Worm (Caenorhabditis elegans): ENCODE data around the gene F53H8.3.

Gene F53H8.3

DNA sequence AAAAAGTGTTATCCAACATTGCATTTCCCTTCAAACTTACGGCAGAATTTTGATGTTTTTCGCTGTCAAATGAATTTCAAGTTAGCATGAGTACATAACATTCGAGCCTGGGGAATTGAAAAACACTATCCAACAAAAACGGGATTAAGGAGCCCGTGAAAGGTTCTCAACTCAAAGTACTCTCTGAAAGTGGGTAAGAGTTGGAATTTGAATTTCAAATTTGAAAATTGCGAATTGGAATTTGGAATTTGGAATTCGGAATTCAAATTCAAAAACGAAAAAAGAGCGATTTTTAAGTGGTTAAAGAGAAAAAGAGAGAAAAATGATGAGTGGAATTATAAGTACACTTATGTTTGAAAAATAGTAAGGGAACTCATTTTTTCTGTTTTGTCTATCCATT is 52.9 kb downstream of the F53H8.3 start, which contains the start of the genes C09E10.3 and dgk-1:
Gene C09E10.3, minus strand, starts transcription at position 101 of the 400 bp plus-strand sequence.
Gene dgk-1, minus strand, starts transcription at position 183 of the 400 bp plus-strand sequence.
- TF ChIP-seq lin-15B (tag; optimal IDR thresholded peaks at IDR 0.05), result no peak
- no peak for TF ChIP-seq nhr-28 (tag; optimal IDR thresholded peaks at IDR 0.05)
- TF ChIP-seq ceh-63 (GFP tag; optimal IDR thresholded peaks at IDR 0.05), result no peak
- no peak for TF ChIP-seq mef-2 (tag; optimal IDR thresholded peaks at IDR 0.05)
- no peak for TF ChIP-seq fkh-4 (tag; optimal IDR thresholded peaks at IDR 0.05; ENCODE audit: borderline replicate concordance)

Measured in whole organism, L1 larva.